Fruit fly (Drosophila melanogaster) whole organism, adult: Measurements from ENCODE around the gene hwt.

Experiments used
- CG11617 ChIP-seq: fragments of 200-800 bp; sonication (Bioruptor generic); optimal IDR thresholded peaks from 2 replicates; lab custom pipeline; 2017; ENCODE audit warnings: mild to moderate bottlenecking, missing biosample characterization, missing genetic modification reagents, missing genetic modification characterization
- CG12768 ChIP-seq: fragments of 200-800 bp; sonication (Bioruptor generic); optimal IDR thresholded peaks from 2 replicates; lab custom pipeline; 2017; ENCODE audit warnings: missing biosample characterization, missing genetic modification characterization, mild to moderate bottlenecking, moderate library complexity, missing genetic modification reagents
- CG14711 ChIP-seq: fragments of 200-800 bp; sonication (Bioruptor generic); optimal IDR thresholded peaks from 2 replicates; lab custom pipeline; 2018; ENCODE audit warnings: missing biosample characterization, mild to moderate bottlenecking, missing genetic modification characterization, moderate library complexity
- CG1620 ChIP-seq: fragments of 200-800 bp; sonication (Bioruptor generic); optimal IDR thresholded peaks from 2 replicates; lab custom pipeline; 2016; ENCODE audit warnings: missing biosample characterization, missing genetic modification characterization
- CG33017 ChIP-seq: fragments of 200-800 bp; sonication (Bioruptor generic); optimal IDR thresholded peaks from 2 replicates; lab custom pipeline; 2018; ENCODE audit warnings: missing biosample characterization, mild to moderate bottlenecking, missing genetic modification characterization, moderate library complexity
- CG5204 ChIP-seq: fragments of 200-800 bp; sonication (Bioruptor generic); optimal IDR thresholded peaks from 2 replicates; lab custom pipeline; 2016; ENCODE audit warnings: missing biosample characterization, missing genetic modification characterization
- CG7045 ChIP-seq: fragments of 200-800 bp; sonication (Bioruptor generic); optimal IDR thresholded peaks from 2 replicates; lab custom pipeline; 2017; ENCODE audit warnings: missing biosample characterization, mild to moderate bottlenecking, missing genetic modification characterization
- CG7101 ChIP-seq: fragments of 200-800 bp; sonication (Bioruptor generic); optimal IDR thresholded peaks from 2 replicates; lab custom pipeline; 2018; ENCODE audit warnings: missing biosample characterization, mild to moderate bottlenecking, missing genetic modification characterization, moderate library complexity
- Clk ChIP-seq: fragments of 200-800 bp; sonication (Bioruptor generic); optimal IDR thresholded peaks from 2 replicates; lab custom pipeline; 2017; ENCODE audit warnings: missing biosample characterization, missing genetic modification characterization
- Crg-1 ChIP-seq: fragments of 200-800 bp; sonication (Bioruptor generic); optimal IDR thresholded peaks from 2 replicates; lab custom pipeline; 2016; ENCODE audit warnings: missing biosample characterization, missing genetic modification characterization
- Hr96 ChIP-seq: fragments of 200-800 bp; sonication (Bioruptor generic); optimal IDR thresholded peaks from 2 replicates; lab custom pipeline; 2016; ENCODE audit warnings: missing biosample characterization, missing genetic modification characterization
- Mnt ChIP-seq: fragments of 200-800 bp; sonication (Bioruptor generic); optimal IDR thresholded peaks from 2 replicates; lab custom pipeline; 2016; ENCODE audit warnings: missing biosample characterization, mild to moderate bottlenecking, missing genetic modification characterization
- bab1 ChIP-seq: fragments of 200-800 bp; sonication (Bioruptor generic); optimal IDR thresholded peaks from 3 replicates; lab custom pipeline; 2019; ENCODE audit warnings: missing biosample characterization, mild to moderate bottlenecking, missing genetic modification characterization, moderate library complexity
- cic ChIP-seq: fragments of 200-800 bp; sonication (Bioruptor generic); optimal IDR thresholded peaks from 2 replicates; lab custom pipeline; 2017; ENCODE audit warnings: missing biosample characterization, mild to moderate bottlenecking, missing genetic modification characterization, moderate library complexity
- cnc ChIP-seq, 2 experiments: fragments of >200 bp; optimal IDR thresholded peaks; 2 replicates each; lab custom pipeline; 2017
- kay ChIP-seq: fragments of 200-800 bp; sonication (Bioruptor generic); peaks from one replicate; lab custom pipeline; 2016; ENCODE audit warnings: missing biosample characterization, missing genetic modification characterization, borderline replicate concordance
- ovo ChIP-seq: fragments of 200-800 bp; sonication (Bioruptor generic); optimal IDR thresholded peaks from 2 replicates; lab custom pipeline; 2016; ENCODE audit warnings: missing biosample characterization, missing genetic modification characterization
- pad ChIP-seq: fragments of 200-800 bp; sonication (Bioruptor generic); optimal IDR thresholded peaks from 3 replicates; lab custom pipeline; 2017; ENCODE audit warnings: missing biosample characterization, missing genetic modification characterization, mild to moderate bottlenecking, moderate library complexity, missing genetic modification reagents
- tj ChIP-seq: fragments of 200-800 bp; sonication (Bioruptor generic); optimal IDR thresholded peaks from 3 replicates; lab custom pipeline; 2017; ENCODE audit warnings: missing biosample characterization, mild to moderate bottlenecking, missing genetic modification characterization, moderate library complexity
- toe ChIP-seq: fragments of 200-800 bp; sonication (Bioruptor generic); optimal IDR thresholded peaks from 2 replicates; lab custom pipeline; 2016; ENCODE audit warnings: missing biosample characterization, missing genetic modification characterization

Gene hwt

dm6 chrX:12471408-12471807 lies 96.8 kb downstream of the hwt start:
- no peak for TF ChIP-seq CG5204 (GFP tag; lab: Kevin White, UChicago)
- no peak for TF ChIP-seq cic (GFP tag; lab: Kevin White, UChicago)
- peak; percentile 65 for TF ChIP-seq CG14711 (tag; lab: Kevin White, UChicago)

dm6 chrX:12470187-12470931 lies 97.9 kb downstream of the hwt start:
- TF ChIP-seq CG7101 (tag; lab: Kevin White, UChicago): peak; percentile 60
- peak; percentile 90 for TF ChIP-seq CG14711 (tag; lab: Kevin White, UChicago)
- TF ChIP-seq CG12768 (GFP tag; lab: Kevin White, UChicago): peak; percentile 19
- no peak for TF ChIP-seq Crg-1 (GFP tag; lab: Kevin White, UChicago)
- no peak for TF ChIP-seq kay
- TF ChIP-seq CG11617 (GFP tag; lab: Kevin White, UChicago): peak; percentile 53
- TF ChIP-seq CG1620 (GFP tag; lab: Kevin White, UChicago): peak; percentile 6
- peak; percentile 91 for TF ChIP-seq pad (GFP tag; lab: Kevin White, UChicago)
- TF ChIP-seq CG5204 (GFP tag; lab: Kevin White, UChicago): no peak
- TF ChIP-seq cic (GFP tag; lab: Kevin White, UChicago): peak; percentile 4
- TF ChIP-seq CG33017: no peak
- TF ChIP-seq CG7045: peak; percentile 39
- TF ChIP-seq bab1 (GFP tag; lab: Kevin White, UChicago): peak; percentile 29
- TF ChIP-seq ovo (GFP tag; lab: Kevin White, UChicago): peak; percentile 72
- TF ChIP-seq toe (GFP tag; lab: Kevin White, UChicago): peak; percentile 13
- TF ChIP-seq tj (GFP tag; lab: Kevin White, UChicago): no peak

dm6 chrX:12469778-12470177 lies 98.5 kb downstream of the hwt start:
- TF ChIP-seq Clk (GFP tag; lab: Kevin White, UChicago): no peak
- TF ChIP-seq CG7101 (tag; lab: Kevin White, UChicago): peak; percentile 42
- TF ChIP-seq cic (GFP tag; lab: Kevin White, UChicago): no peak
- TF ChIP-seq toe (GFP tag; lab: Kevin White, UChicago): no peak
- no peak for TF ChIP-seq CG14711 (tag; lab: Kevin White, UChicago)
- no peak for TF ChIP-seq CG11617 (GFP tag; lab: Kevin White, UChicago)
- TF ChIP-seq cnc (optimal IDR thresholded peaks at IDR 0.05; lab: Kevin White, UChicago): no peak
- no peak for TF ChIP-seq Mnt (GFP tag; lab: Kevin White, UChicago)
- TF ChIP-seq pad (GFP tag; lab: Kevin White, UChicago): no peak
- TF ChIP-seq CG12768 (GFP tag; lab: Kevin White, UChicago): no peak
- peak; percentile 13 for TF ChIP-seq CG5204 (GFP tag; lab: Kevin White, UChicago)
- TF ChIP-seq tj (GFP tag; lab: Kevin White, UChicago): peak; percentile 14
- TF ChIP-seq Hr96 (GFP tag; lab: Kevin White, UChicago): no peak
- TF ChIP-seq Crg-1 (GFP tag; lab: Kevin White, UChicago): no peak
- TF ChIP-seq CG1620 (GFP tag; lab: Kevin White, UChicago): no peak
- peak; percentile 29 for TF ChIP-seq CG33017
- no peak for TF ChIP-seq ovo (GFP tag; lab: Kevin White, UChicago)

dm6 chrX:12469172-12469571 lies 99.1 kb downstream of the hwt start:
- TF ChIP-seq Mnt (GFP tag; lab: Kevin White, UChicago): no peak
- TF ChIP-seq toe (GFP tag; lab: Kevin White, UChicago): no peak
- TF ChIP-seq CG1620 (GFP tag; lab: Kevin White, UChicago): no peak
- TF ChIP-seq CG11617 (GFP tag; lab: Kevin White, UChicago): no peak
- no peak for TF ChIP-seq Clk (GFP tag; lab: Kevin White, UChicago)
- TF ChIP-seq CG5204 (GFP tag; lab: Kevin White, UChicago): no peak
- no peak for TF ChIP-seq bab1 (GFP tag; lab: Kevin White, UChicago)
- no peak for TF ChIP-seq Crg-1 (GFP tag; lab: Kevin White, UChicago)
- no peak for TF ChIP-seq cic (GFP tag; lab: Kevin White, UChicago)
- TF ChIP-seq pad (GFP tag; lab: Kevin White, UChicago): no peak
- no peak for TF ChIP-seq CG14711 (tag; lab: Kevin White, UChicago)
- no peak for TF ChIP-seq CG12768 (GFP tag; lab: Kevin White, UChicago)
- TF ChIP-seq cnc (optimal IDR thresholded peaks at IDR 0.05; lab: Kevin White, UChicago): no peak

- TF ChIP-seq CG5204 (GFP tag; lab: Kevin White, UChicago) (no peak), CG7045 (no peak), pad (GFP tag; lab: Kevin White, UChicago) (no peak), Hr96 (GFP tag; lab: Kevin White, UChicago) (no peak), CG12768 (GFP tag; lab: Kevin White, UChicago) (no peak), CG11617 (GFP tag; lab: Kevin White, UChicago) (no peak), CG33017 (no peak), bab1 (GFP tag; lab: Kevin White, UChicago) (no peak), Crg-1 (GFP tag; lab: Kevin White, UChicago) (no peak), tj (GFP tag; lab: Kevin White, UChicago) (no peak), toe (GFP tag; lab: Kevin White, UChicago) (no peak), CG7101 (tag; lab: Kevin White, UChicago) (no peak), CG1620 (GFP tag; lab: Kevin White, UChicago) (no peak), ovo (GFP tag; lab: Kevin White, UChicago) (no peak), cnc (optimal IDR thresholded peaks at IDR 0.05; lab: Kevin White, UChicago) (no peak), CG14711 (tag; lab: Kevin White, UChicago) (no peak), Clk (GFP tag; lab: Kevin White, UChicago) (no peak)
Observed at dm6 chrX:12467241-12467597, 101.0 kb downstream of the hwt start.
